Fruit fly (Drosophila melanogaster) whole organism, pupa: ENCODE results near the gene CG10096.
A peak's percentile ranks its signal among the peaks of the same experiment; 100 is the strongest.

Source experiments
- CG10348 ChIP-seq: fragments of 200-800 bp; sonication (Bioruptor generic); IDR thresholded peaks from 2 replicates; pipeline ENCODE4 v1.3.6; 2022; ENCODE audit warnings: missing biosample characterization, missing genetic modification characterization
- CG12605 ChIP-seq: fragments of 200-800 bp; sonication (Bioruptor generic); IDR thresholded peaks from 2 replicates; pipeline ENCODE4 v1.3.6; 2022; ENCODE audit warnings: missing biosample characterization, missing genetic modification characterization
- CG13204 ChIP-seq: fragments of 200-800 bp; sonication (Bioruptor generic); optimal IDR thresholded peaks from 2 replicates; lab custom pipeline; 2018; ENCODE audit warnings: missing biosample characterization, mild to moderate bottlenecking, missing genetic modification characterization, moderate library complexity
- CG15710 ChIP-seq: fragments of 200-800 bp; sonication (Bioruptor generic); optimal IDR thresholded peaks from 2 replicates; lab custom pipeline; 2018; ENCODE audit warnings: missing biosample characterization, mild to moderate bottlenecking, missing genetic modification characterization, moderate library complexity
- CG17806 ChIP-seq: fragments of 200-800 bp; sonication (Bioruptor generic); optimal IDR thresholded peaks from 2 replicates; lab custom pipeline; 2018; ENCODE audit warnings: missing biosample characterization, mild to moderate bottlenecking, missing genetic modification characterization, moderate library complexity
- CG32121 ChIP-seq: fragments of 200-800 bp; sonication (Bioruptor generic); IDR thresholded peaks from 2 replicates; pipeline ENCODE4 v1.3.6; 2022; ENCODE audit warnings: missing biosample characterization, missing genetic modification characterization
- CG34367 ChIP-seq: fragments of 200-800 bp; sonication (Bioruptor generic); optimal IDR thresholded peaks from 2 replicates; lab custom pipeline; 2018; ENCODE audit warnings: missing biosample characterization, mild to moderate bottlenecking, missing genetic modification characterization
- CG4496 ChIP-seq: fragments of 200-800 bp; sonication (Bioruptor generic); IDR thresholded peaks from 3 replicates; pipeline ENCODE4 v1.3.6; 2022; ENCODE audit warnings: missing biosample characterization, missing genetic modification characterization
- CG8159 ChIP-seq: fragments of 200-800 bp; sonication (Bioruptor generic); optimal IDR thresholded peaks from 3 replicates; lab custom pipeline; 2018; ENCODE audit warnings: missing biosample characterization, mild to moderate bottlenecking, missing genetic modification characterization, moderate library complexity
- CG9948 ChIP-seq: fragments of 200-800 bp; sonication (Bioruptor generic); optimal IDR thresholded peaks from 2 replicates; lab custom pipeline; 2018; ENCODE audit warnings: missing biosample characterization, mild to moderate bottlenecking, missing genetic modification characterization, moderate library complexity
- D1 ChIP-seq: fragments of 200-800 bp; sonication (Bioruptor generic); optimal IDR thresholded peaks from 2 replicates; lab custom pipeline; 2018; ENCODE audit warnings: missing biosample characterization, mild to moderate bottlenecking, missing genetic modification characterization, moderate library complexity
- EcR ChIP-seq: fragments of 200-800 bp; sonication (Bioruptor generic); optimal IDR thresholded peaks from 3 replicates; lab custom pipeline; 2019; ENCODE audit warnings: missing biosample characterization, missing genetic modification characterization, mild to moderate bottlenecking, moderate library complexity, missing genetic modification reagents
- Ets98B ChIP-seq: fragments of 200-800 bp; sonication (Bioruptor generic); IDR thresholded peaks from 2 replicates; pipeline ENCODE4 v1.3.6; 2022; ENCODE audit warnings: missing biosample characterization, missing genetic modification characterization
- Pif1A ChIP-seq: fragments of 200-800 bp; sonication (Bioruptor generic); optimal IDR thresholded peaks from 3 replicates; lab custom pipeline; 2016; ENCODE audit warnings: missing biosample characterization, missing genetic modification characterization
- Pif1B ChIP-seq: fragments of 200-800 bp; sonication (Bioruptor generic); optimal IDR thresholded peaks from 3 replicates; lab custom pipeline; 2016; ENCODE audit warnings: missing biosample characterization, missing genetic modification characterization
- Snoo ChIP-seq: fragments of 200-800 bp; sonication (Bioruptor generic); optimal IDR thresholded peaks from 3 replicates; lab custom pipeline; 2017; ENCODE audit warnings: missing biosample characterization, mild to moderate bottlenecking, missing genetic modification characterization, inconsistent platforms
- fd96Ca ChIP-seq: fragments of 200-800 bp; sonication (Bioruptor generic); IDR thresholded peaks from 3 replicates; pipeline ENCODE4 v1.3.6; 2022; ENCODE audit warnings: missing biosample characterization, missing genetic modification characterization
- gl ChIP-seq: fragments of 200-800 bp; sonication (Bioruptor generic); optimal IDR thresholded peaks from 2 replicates; lab custom pipeline; 2018; ENCODE audit warnings: missing biosample characterization, mild to moderate bottlenecking, missing genetic modification characterization
- rn ChIP-seq: fragments of 200-800 bp; sonication (Bioruptor generic); IDR thresholded peaks from 2 replicates; pipeline ENCODE4 v1.3.6; 2022; ENCODE audit warnings: missing biosample characterization, missing genetic modification characterization

Gene CG10096

DNA sequence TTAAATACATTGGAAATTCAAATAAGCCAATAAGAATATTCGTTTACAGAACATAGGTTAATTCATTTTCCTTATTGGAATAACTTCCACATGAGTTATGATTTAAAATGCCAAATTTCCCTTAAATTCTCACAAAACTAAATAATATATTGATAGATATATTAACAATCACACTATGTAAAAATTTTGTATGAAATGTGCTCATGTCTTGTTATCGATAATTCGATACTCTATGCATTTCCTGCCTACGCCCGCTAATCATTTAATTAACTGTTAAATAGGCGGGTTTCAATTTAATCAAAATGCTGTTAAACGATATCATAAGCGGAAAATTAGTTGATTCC is 30.5 kb upstream of the CG10096 start, which contains the start of gene NANS:
Gene NANS, plus strand, starts transcription at position 269 of the 344 bp plus-strand sequence.
- TF ChIP-seq CG13204 (GFP tag; lab: Kevin White, UChicago) = no peak
- TF ChIP-seq Ets98B (GFP tag; lab: Robert Waterston, UW) = no peak
- no peak for TF ChIP-seq D1
- TF ChIP-seq CG32121 (GFP tag; lab: Robert Waterston, UW) = no peak
- no peak for TF ChIP-seq EcR
- TF ChIP-seq CG9948 (tag; lab: Kevin White, UChicago) = no peak
- no peak for TF ChIP-seq Pif1B
- no peak for TF ChIP-seq rn (GFP tag; lab: Robert Waterston, UW)
- TF ChIP-seq CG10348 = no peak
- no peak for TF ChIP-seq CG34367 (tag; lab: Kevin White, UChicago)
- no peak for TF ChIP-seq CG4496 (GFP tag; lab: Robert Waterston, UW)
- TF ChIP-seq gl = no peak
- no peak for TF ChIP-seq CG12605 (GFP tag; lab: Robert Waterston, UW)
- no peak for TF ChIP-seq fd96Ca (GFP tag; lab: Robert Waterston, UW)
- TF ChIP-seq CG17806 (tag; lab: Kevin White, UChicago) = no peak
- TF ChIP-seq, all 21 proteins: peak for 0

DNA sequence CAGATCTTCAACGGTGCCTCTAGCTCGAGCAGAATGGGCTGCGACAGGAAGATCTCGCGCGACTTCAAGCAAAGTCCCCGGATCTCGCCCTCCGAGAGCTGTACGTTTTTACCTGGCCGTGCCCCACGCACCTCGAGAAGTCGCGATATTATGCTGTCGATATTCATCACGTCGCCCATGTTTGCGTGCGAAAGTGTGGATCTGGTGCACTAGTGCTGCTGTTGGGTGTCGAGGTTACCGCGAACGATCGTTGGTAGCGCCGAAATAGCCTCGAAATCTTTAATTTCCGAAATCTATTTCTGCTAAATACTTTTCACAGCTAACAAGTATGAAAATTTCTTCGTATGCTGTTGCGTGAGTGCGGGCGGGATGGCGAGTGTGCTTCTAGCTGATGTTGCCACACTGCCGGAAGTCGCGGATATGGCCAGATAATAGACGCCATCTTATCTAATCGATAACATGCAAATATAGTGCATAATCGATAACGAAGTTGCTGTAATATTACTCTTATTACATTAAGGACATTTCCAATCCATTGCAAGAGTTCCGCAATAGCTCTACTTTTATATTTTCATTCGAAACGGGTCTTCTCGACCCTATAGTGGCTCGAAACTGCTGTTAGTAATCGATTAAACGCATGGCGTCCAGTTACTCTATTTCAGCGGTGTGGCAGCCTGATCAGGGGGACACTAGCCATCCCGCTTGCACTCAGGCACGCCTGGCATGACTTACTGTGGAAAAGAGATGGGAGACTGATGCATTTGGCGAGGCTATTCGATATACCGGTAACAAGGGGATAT is 29.9 kb upstream of the CG10096 start, which contains the start of gene Pp1-87B:
Gene Pp1-87B, minus strand, starts transcription at position 408 of the 800 bp plus-strand sequence.
- TF ChIP-seq Snoo (peak; percentile 31), CG15710 (tag; lab: Kevin White, UChicago) (peak; percentile 10), Pif1A (GFP tag; lab: Kevin White, UChicago) (no peak)
- TF ChIP-seq, all 21 proteins: peak for 2

DNA sequence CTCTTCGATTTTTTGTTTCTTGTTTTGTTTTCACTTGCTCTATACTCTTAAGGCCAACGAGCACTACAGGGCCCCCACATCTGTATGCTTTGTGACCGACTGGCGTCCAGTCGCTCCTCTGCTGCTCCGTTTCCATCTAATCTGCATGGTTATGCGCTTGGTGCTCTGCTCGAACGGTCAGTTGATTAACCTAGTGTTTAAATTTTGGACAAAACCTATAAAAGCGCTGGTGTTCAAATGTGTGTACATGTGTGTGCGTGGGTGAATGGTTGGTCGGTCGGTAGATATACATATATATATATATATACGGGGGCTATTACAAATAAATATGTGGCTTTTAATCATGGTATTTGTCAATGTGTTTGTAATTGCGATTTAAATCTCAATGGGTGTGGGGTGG is 28.2 kb upstream of the CG10096 start:
- peak; percentile 2 for TF ChIP-seq EcR
- no peak for TF ChIP-seq CG17806 (tag; lab: Kevin White, UChicago)

DNA sequence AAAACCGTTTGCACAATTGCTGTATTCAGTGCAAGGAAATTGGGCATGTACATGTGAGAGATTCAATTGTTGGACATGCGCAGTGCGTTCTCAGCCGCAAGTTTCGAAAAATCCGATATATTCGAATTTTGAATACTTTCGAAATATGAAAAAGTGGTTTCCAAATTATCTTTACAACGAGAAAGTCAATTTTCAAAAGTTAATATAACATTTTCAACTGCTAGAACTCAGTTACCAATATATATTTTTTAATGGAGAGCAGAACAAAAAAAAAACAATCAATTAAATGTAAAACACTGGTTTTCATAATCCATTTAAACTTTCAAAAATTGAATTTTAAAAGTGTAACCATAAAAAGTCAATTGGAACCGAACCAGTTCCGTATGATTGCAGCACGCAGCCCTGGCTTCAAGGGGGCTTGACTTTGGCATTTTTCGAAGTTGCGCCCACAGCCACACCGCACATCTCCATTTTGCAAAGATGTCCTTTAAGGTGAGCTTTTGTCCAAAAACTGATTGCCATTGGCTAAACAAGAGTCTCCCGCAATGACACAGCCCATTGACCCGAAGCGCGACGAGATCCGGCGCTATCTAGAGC is 26.7 kb upstream of the CG10096 start, which contains the start of the genes Scgbeta and CG17202:
Gene Scgbeta, minus strand, starts transcription at position 51 of the 597 bp plus-strand sequence.
Gene CG17202, plus strand, starts transcription at position 390 of the 597 bp plus-strand sequence.
- TF ChIP-seq Ets98B (GFP tag; lab: Robert Waterston, UW) (peak; percentile 22; the same call in 1 of the 2 replicates), CG4496 (GFP tag; lab: Robert Waterston, UW) (no peak)

DNA sequence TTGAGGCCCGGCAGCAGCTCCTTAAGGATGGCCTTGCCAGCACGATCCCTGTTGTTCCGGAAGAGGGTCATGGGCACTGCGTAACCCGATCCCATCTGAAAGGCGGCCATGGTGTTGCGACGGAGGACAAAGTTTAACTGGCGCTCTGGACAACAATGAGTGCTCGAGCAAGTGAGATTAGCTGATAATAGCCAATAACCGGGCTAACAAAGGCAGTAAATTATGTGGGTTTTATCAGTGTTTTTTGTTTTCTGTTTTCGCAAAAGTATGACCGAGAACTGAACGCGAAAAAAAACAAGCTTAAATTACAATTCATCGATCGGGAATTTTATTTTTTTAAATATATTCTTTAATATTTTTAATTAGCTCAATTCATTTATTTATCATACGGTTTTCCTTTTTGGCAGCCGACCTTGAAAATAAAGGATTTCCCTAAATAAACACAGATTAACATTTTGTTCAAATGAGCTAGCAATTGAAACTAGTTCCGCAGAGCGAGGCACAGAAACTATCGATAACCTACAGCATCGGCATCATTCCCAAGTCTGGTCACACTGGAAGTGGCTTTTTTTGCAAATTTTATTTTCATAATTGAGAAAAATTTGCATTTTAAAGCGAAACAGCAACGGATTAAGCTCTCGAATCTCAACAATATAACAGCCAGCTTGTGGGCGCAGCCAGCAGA is 17.6 kb upstream of the CG10096 start, which contains the start of the genes Dip-C and pps:
Gene Dip-C, minus strand, starts transcription at position 486 of the 685 bp plus-strand sequence.
Gene pps, plus strand, starts transcription at position 555 of the 685 bp plus-strand sequence.
- TF ChIP-seq EcR = peak; percentile 24
- TF ChIP-seq CG8159 (tag; lab: Kevin White, UChicago) = no peak

DNA sequence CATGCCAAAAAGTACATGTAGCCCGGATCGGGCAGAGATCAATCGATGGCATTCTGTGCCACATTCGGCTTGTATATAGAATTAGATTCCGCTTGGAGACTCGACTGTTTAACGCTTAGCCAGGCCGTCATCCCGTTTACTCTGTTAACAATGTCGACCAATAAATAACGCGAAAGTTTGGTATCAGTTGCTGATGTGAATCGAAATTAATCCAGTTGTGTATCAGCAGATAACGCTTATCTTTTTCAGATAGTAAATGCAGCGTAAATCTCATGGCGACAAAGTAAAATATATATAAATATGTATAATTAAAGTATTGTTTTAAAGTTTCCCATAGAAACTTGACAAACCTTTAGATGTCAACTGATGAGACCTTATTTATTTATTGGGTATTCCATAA is 15.7 kb upstream of the CG10096 start:
- TF ChIP-seq CG15710 (tag; lab: Kevin White, UChicago) (no peak), CG13204 (GFP tag; lab: Kevin White, UChicago) (no peak), gl (no peak), Ets98B (GFP tag; lab: Robert Waterston, UW) (no peak)

DNA sequence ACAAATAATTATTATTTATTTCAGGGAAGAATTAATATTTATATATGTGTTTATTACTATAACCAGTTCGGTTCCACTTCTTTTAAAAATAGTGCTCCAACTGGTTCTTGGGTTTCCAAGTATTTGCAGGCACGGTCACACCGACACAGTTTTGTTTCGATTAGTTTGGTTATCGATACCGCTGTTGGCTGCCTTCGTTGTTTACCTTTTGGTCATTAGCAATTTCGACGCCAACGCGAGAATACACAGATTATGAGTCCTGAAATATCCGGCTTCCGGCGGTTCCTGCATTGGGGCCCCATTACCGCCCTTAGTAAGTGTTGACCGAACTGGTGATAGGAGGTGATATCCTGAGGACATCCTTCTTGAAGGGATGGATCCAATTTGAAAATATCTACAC is 12.4 kb upstream of the CG10096 start, which contains the start of gene CG5196:
Gene CG5196, plus strand, starts transcription at position 157 of the 400 bp plus-strand sequence.
- TF ChIP-seq CG17806 (tag; lab: Kevin White, UChicago) (no peak), CG8159 (tag; lab: Kevin White, UChicago) (no peak), CG15710 (tag; lab: Kevin White, UChicago) (no peak), EcR (peak; percentile 14), CG4496 (GFP tag; lab: Robert Waterston, UW) (no peak)
- TF ChIP-seq, all 21 proteins: peak for 1
